Fruit fly (Drosophila melanogaster) whole organism, adult: ENCODE results near the gene Papst2.
A peak's percentile ranks its signal among the peaks of the same experiment; 100 is the strongest.

Source experiments
- CG11617 ChIP-seq: fragments of 200-800 bp; sonication (Bioruptor generic); optimal IDR thresholded peaks from 2 replicates; lab custom pipeline; 2017; ENCODE audit warnings: mild to moderate bottlenecking, missing biosample characterization, missing genetic modification reagents, missing genetic modification characterization
- CG12768 ChIP-seq: fragments of 200-800 bp; sonication (Bioruptor generic); optimal IDR thresholded peaks from 2 replicates; lab custom pipeline; 2017; ENCODE audit warnings: missing biosample characterization, missing genetic modification characterization, mild to moderate bottlenecking, moderate library complexity, missing genetic modification reagents
- CG14711 ChIP-seq: fragments of 200-800 bp; sonication (Bioruptor generic); optimal IDR thresholded peaks from 2 replicates; lab custom pipeline; 2018; ENCODE audit warnings: missing biosample characterization, mild to moderate bottlenecking, missing genetic modification characterization, moderate library complexity
- CG33017 ChIP-seq: fragments of 200-800 bp; sonication (Bioruptor generic); optimal IDR thresholded peaks from 2 replicates; lab custom pipeline; 2018; ENCODE audit warnings: missing biosample characterization, mild to moderate bottlenecking, missing genetic modification characterization, moderate library complexity
- CG5204 ChIP-seq: fragments of 200-800 bp; sonication (Bioruptor generic); optimal IDR thresholded peaks from 2 replicates; lab custom pipeline; 2016; ENCODE audit warnings: missing biosample characterization, missing genetic modification characterization
- Clk ChIP-seq: fragments of 200-800 bp; sonication (Bioruptor generic); optimal IDR thresholded peaks from 2 replicates; lab custom pipeline; 2017; ENCODE audit warnings: missing biosample characterization, missing genetic modification characterization
- Mnt ChIP-seq: fragments of 200-800 bp; sonication (Bioruptor generic); optimal IDR thresholded peaks from 2 replicates; lab custom pipeline; 2016; ENCODE audit warnings: missing biosample characterization, mild to moderate bottlenecking, missing genetic modification characterization
- cic ChIP-seq: fragments of 200-800 bp; sonication (Bioruptor generic); optimal IDR thresholded peaks from 2 replicates; lab custom pipeline; 2017; ENCODE audit warnings: missing biosample characterization, mild to moderate bottlenecking, missing genetic modification characterization, moderate library complexity
- kay ChIP-seq: fragments of 200-800 bp; sonication (Bioruptor generic); peaks from one replicate; lab custom pipeline; 2016; ENCODE audit warnings: missing biosample characterization, missing genetic modification characterization, borderline replicate concordance
- toe ChIP-seq: fragments of 200-800 bp; sonication (Bioruptor generic); optimal IDR thresholded peaks from 2 replicates; lab custom pipeline; 2016; ENCODE audit warnings: missing biosample characterization, missing genetic modification characterization

dm6 chr3L:17053932-17054331 is 11.3 kb downstream of the Papst2 start:
- TF ChIP-seq toe (GFP tag; lab: Kevin White, UChicago), result no peak
- TF ChIP-seq CG5204 (GFP tag; lab: Kevin White, UChicago), result no peak
- no peak for TF ChIP-seq kay (GFP tag; lab: Kevin White, UChicago)
- no peak for TF ChIP-seq cic (GFP tag; lab: Kevin White, UChicago)
- TF ChIP-seq CG11617 (GFP tag; lab: Kevin White, UChicago), result no peak
- TF ChIP-seq CG14711 (tag; lab: Kevin White, UChicago), result no peak
- no peak for TF ChIP-seq Clk (GFP tag; lab: Kevin White, UChicago)
- peak; percentile 88 for TF ChIP-seq Mnt (GFP tag; lab: Kevin White, UChicago)
- no peak for TF ChIP-seq CG12768 (GFP tag; lab: Kevin White, UChicago)
- TF ChIP-seq CG33017 (tag; lab: Kevin White, UChicago), result no peak
